Worm (Caenorhabditis elegans) whole organism, dauer: ENCODE results near the gene F41H10.3.
"Not testable (repeated sequence)": the region's sequence is repeated elsewhere in the genome, so short reads cannot be mapped to it uniquely, and the experiment has no call there.

Source experiments
- unc-62 ChIP-seq: sonication (generic microtip); optimal IDR thresholded peaks from 2 replicates; lab custom pipeline; 2017; ENCODE audit warnings: missing biosample characterization, missing genetic modification reagents, missing genetic modification characterization

Gene F41H10.3

ce11 chrIV:5369414-5369813 is at the start of gene F41H10.3:
F41H10.3 (plus strand) TSS chrIV:5369801.
- no peak for TF ChIP-seq unc-62 (GFP tag; lab: Kevin White, UChicago)

DNA sequence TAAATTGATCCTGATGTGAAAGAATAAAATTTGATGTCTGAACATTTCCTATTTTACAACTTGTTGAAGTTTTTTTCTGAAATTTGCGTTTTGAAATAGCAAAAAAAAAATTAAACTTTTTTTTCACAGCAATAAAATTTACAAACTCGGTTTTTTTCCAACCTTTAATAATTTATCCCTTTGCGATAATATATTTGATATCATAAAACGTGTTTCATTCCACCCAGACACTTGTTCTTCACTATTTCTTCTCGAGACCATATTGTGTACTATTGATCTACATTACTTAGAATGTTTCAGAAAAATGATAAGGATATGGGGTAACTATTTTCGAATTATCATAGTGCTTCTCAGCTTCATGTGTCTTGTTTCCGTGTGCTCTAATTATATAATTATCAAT is 43.5 kb upstream of the F41H10.3 start, which contains the start of gene Y4C6B.4:
TSS of gene Y4C6B.4 (plus strand) at position 301 of the 400 bp plus-strand sequence.
- TF ChIP-seq unc-62 (GFP tag; lab: Kevin White, UChicago), result no peak

DNA sequence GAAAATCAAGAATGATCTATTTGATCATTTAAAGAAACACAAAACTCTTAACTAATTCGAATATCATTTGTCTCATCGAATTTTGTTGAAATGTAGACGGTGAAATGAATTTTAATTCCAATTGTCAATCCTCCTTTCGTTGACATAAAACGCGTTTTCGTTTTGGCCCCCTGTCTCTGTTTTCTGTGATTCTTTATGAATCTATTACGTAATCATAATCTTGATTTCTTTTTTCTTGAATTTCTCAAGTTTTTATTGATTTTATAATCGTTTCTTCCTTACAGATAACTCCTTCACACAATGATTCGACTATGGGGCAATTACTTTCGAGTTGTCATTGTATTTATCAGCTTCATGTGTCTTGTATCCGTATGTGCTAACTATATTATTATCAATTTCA is 37.4 kb upstream of the F41H10.3 start, which contains the start of gene Y4C6B.3:
TSS of gene Y4C6B.3 (plus strand) at position 301 of the 400 bp plus-strand sequence.
- no peak for TF ChIP-seq unc-62 (GFP tag; lab: Kevin White, UChicago)

ce11 chrIV:5333484-5333883 is 36.1 kb upstream of the F41H10.3 start:
- TF ChIP-seq unc-62 (GFP tag; lab: Kevin White, UChicago), result no peak

- no peak for TF ChIP-seq unc-62 (GFP tag; lab: Kevin White, UChicago)
These were observed 35.1 kb upstream of the F41H10.3 start for ce11 chrIV:5334518-5334917.

ce11 chrIV:5337649-5338048 is 32.0 kb upstream of the F41H10.3 start:
- TF ChIP-seq unc-62 (GFP tag; lab: Kevin White, UChicago), result no peak

DNA sequence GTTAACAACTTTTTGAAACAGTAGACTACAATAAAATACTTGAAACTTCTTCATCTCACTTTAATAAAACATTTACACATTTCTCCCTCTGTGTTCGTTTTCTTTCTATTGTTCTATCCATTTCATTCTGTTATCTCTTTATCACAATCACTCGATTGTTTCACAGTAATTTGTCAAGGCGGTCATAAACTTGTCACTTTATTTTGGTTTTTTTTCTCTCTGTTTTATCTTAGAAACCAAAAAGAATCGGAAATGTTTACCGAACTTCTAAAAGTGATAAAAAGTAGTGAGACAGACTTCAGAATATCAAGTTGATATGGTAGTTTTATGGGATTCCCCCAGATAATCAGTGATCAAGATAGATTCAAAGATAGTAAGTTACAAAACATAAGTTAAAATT is 30.3 kb upstream of the F41H10.3 start, which contains the start of gene Y4C6B.2:
TSS of gene Y4C6B.2 (plus strand) at position 320 of the 400 bp plus-strand sequence.
- no peak for TF ChIP-seq unc-62 (GFP tag; lab: Kevin White, UChicago)

DNA sequence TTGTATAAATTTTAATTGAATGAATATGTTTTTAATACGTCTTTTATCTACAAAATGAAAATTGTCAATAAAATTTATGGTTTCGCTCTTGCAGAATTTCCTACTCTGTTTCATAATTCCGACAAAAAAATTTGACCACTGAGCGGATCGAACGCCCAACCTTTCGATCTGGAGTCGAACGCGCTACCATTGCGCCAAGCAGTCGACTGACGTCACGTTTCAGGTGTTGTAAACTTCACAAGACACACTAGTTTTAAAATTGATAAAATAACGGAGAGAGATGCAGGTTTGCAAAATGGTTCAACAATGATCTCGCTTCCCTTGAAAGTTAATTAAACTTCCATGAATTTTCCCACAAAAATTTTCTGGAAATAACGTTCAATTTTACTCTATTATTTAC is 25.4 kb upstream of the F41H10.3 start:
- no peak for TF ChIP-seq unc-62 (GFP tag; lab: Kevin White, UChicago)

DNA sequence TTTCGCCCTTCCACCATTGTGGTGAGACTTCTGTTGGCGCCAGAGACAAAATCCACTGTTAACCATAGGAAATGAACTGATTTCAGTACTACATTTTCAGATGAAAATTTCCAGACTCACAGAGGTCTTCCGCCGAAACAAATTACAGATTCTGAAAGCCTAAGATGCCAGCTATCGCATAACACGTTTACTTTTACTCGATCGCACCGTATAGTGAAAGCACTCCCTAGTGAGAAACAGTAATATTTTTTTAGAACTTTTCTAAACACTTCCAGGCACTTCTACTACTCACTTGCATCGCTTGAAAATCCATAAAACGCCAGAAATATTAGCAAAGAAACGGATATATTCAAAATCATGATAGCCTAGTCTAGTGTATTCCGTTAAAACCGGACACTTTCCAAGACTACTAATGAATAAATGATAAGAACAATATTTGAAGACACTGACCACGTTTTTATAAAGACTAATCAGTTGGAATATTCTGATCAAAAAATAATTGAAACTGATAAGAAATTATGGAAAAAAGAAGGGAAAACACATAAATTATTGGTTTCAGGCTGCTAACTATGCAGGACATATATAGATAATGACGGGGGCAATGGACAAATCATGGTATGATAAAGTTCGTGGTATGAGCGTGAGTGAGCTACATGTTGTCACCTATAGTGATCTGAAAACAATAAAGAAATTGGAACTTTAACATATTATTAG is 19.0 kb upstream of the F41H10.3 start, which contains the start of gene gba-4:
TSS of gene gba-4 (minus strand) at position 418 of the 714 bp plus-strand sequence.
- TF ChIP-seq unc-62 (GFP tag; lab: Kevin White, UChicago), result not testable (repeated sequence)

DNA sequence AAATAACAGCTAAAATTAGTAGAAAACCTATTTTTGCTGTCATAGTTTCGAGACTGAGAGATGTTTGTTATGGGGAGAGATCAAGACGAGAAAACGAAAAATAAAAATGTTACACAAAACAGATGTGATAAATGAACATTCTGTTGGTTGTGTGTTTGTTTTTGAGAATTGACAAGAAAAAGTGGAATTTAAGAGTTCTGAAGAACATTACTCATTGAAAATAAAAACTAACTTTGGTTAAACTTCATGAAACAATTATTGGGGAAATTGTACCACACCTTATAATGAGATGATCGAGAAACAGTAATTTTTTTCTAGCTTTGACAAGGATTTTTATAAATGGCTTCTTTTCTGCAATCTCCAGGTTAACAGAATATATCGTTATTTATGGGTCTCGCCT is 16.2 kb upstream of the F41H10.3 start, which contains the start of gene Y4C6B.7:
TSS of gene Y4C6B.7 (minus strand) at position 101 of the 400 bp plus-strand sequence.
- no peak for TF ChIP-seq unc-62 (GFP tag; lab: Kevin White, UChicago)

ce11 chrIV:5354124-5354523 is 15.5 kb upstream of the F41H10.3 start, which contains the start of gene Y4C6B.1:
Y4C6B.1 (plus strand) TSS chrIV:5354488.
- no peak for TF ChIP-seq unc-62 (GFP tag; lab: Kevin White, UChicago)

ce11 chrIV:5354564-5354963 is 15.0 kb upstream of the F41H10.3 start:
- TF ChIP-seq unc-62 (GFP tag; lab: Kevin White, UChicago), result no peak

ce11 chrIV:5360533-5360932 is 9.1 kb upstream of the F41H10.3 start, which contains the start of gene F41H10.5:
F41H10.5 (plus strand) TSS chrIV:5360907.
- no peak for TF ChIP-seq unc-62 (GFP tag; lab: Kevin White, UChicago)

DNA sequence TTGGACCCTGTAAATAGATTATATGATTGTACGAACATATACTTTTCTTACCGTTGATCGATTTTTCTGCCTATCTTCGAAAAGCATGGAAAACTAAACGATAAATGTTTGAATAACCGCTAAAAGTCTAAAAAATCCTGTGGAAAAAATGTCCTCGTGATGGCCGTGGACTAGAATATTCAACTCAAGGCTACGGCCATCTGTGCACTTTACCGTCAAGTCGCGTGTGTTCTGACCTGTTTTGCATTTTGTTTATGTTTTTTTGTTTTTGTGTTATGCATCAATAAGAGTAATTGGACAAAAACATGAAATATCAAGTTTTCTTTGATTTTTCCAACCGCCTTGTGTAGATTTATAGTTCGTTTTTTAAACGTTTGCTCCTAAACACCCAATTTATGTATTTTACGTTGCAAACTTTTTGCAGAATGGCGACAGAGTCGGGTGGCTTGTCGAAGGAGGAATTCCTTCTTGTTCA is 5.4 kb upstream of the F41H10.3 start, which contains the start of the genes hda-6 and F41H10.4:
TSS of gene hda-6 (minus strand) at position 172 of the 475 bp plus-strand sequence.
TSS of gene F41H10.4 (plus strand) at position 425 of the 475 bp plus-strand sequence.
- TF ChIP-seq unc-62 (GFP tag; lab: Kevin White, UChicago), result no peak

DNA sequence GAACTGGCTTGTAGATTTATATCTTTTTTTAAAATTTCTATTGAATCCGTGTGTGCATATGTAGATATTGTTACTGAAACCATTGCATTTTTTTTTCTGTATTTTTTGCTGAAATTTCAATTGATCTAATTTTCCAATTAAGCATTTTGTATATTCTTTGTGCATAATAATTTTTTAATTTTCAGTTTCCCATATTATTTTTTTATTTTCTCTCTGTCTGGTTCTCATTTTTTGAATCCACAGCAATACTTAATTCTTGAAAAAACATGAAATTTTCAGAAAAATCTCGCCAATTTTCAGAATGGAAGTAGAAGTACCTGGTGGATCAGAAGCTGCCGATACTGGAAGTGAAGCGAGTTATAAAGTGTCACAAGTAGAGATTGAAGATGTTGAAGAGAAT is 3.0 kb upstream of the F41H10.3 start, which contains the start of gene sand-1:
TSS of gene sand-1 (plus strand) at position 301 of the 400 bp plus-strand sequence.
- no peak for TF ChIP-seq unc-62 (GFP tag; lab: Kevin White, UChicago)

DNA sequence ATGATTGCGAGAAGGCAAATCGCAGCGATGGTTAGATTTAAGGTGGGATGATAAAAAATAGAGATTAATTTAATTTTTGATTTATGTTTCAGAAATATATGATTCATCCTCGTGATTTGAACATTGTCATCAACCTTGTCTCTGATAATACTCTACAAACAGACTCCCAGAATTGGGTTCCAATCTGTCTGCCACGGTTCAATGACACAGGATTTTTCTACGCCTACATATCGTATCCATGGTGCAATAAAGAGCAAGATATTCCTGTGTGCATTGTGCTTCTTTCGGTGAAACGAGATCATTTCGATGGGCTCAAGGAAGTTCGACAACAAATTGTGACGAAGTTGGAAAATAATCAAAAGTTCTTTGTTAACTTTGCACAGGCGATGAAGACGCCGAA is 1.7 kb upstream of the F41H10.3 start:
- TF ChIP-seq unc-62 (GFP tag; lab: Kevin White, UChicago), result no peak
